Fruit fly (Drosophila melanogaster) whole organism, embryonic: ENCODE data around the gene CG15517.
A peak's percentile ranks its signal among the peaks of the same experiment; 100 is the strongest.

Source experiments
- Ada2b ChIP-seq: fragments of 200-800 bp; sonication (Bioruptor generic); IDR thresholded peaks from 2 replicates; pipeline ENCODE4 v1.3.6; 2022; ENCODE audit warnings: missing biosample characterization, missing genetic modification characterization
- Atf-2 ChIP-seq: fragments of 200-800 bp; sonication (Bioruptor generic); optimal IDR thresholded peaks from 2 replicates; lab custom pipeline; 2016; ENCODE audit warnings: missing biosample characterization, missing genetic modification characterization
- B-H2 ChIP-seq: fragments of 200-800 bp; sonication (Bioruptor generic); optimal IDR thresholded peaks from 2 replicates; lab custom pipeline; 2018; ENCODE audit warnings: missing biosample characterization, mild to moderate bottlenecking, missing genetic modification characterization
- CG11696 ChIP-seq: fragments of 200-800 bp; sonication (Bioruptor generic); IDR thresholded peaks from 2 replicates; pipeline ENCODE4 v1.3.6; 2022; ENCODE audit warnings: missing biosample characterization, missing genetic modification characterization
- CG12104 ChIP-seq: fragments of 200-800 bp; sonication (Bioruptor generic); optimal IDR thresholded peaks from 3 replicates; lab custom pipeline; 2016; ENCODE audit warnings: missing biosample characterization, missing genetic modification characterization
- CG12659 ChIP-seq: fragments of 200-800 bp; sonication (Bioruptor generic); optimal IDR thresholded peaks from 3 replicates; lab custom pipeline; 2017; ENCODE audit warnings: mild to moderate bottlenecking, missing biosample characterization, missing genetic modification reagents, missing genetic modification characterization
- CG13424 ChIP-seq: fragments of 200-800 bp; sonication (Bioruptor generic); optimal IDR thresholded peaks from 2 replicates; lab custom pipeline; 2019; ENCODE audit warnings: missing biosample characterization, mild to moderate bottlenecking, missing genetic modification characterization, moderate library complexity
- CG13894 ChIP-seq: fragments of 200-800 bp; sonication (Bioruptor generic); optimal IDR thresholded peaks from 3 replicates; lab custom pipeline; 2018; ENCODE audit warnings: missing biosample characterization, mild to moderate bottlenecking, missing genetic modification characterization, moderate library complexity
- CG14860 ChIP-seq: fragments of 200-800 bp; sonication (Bioruptor generic); IDR thresholded peaks from 3 replicates; pipeline ENCODE4 v1.3.6; 2022; ENCODE audit warnings: missing biosample characterization, missing genetic modification characterization; ENCODE audit not compliant: partially characterized antibody
- CG17186 ChIP-seq: fragments of 200-800 bp; sonication (Bioruptor generic); optimal IDR thresholded peaks from 3 replicates; lab custom pipeline; 2017; ENCODE audit warnings: missing biosample characterization, missing genetic modification reagents, missing genetic modification characterization
- CG17361 ChIP-seq: fragments of 200-800 bp; sonication (Bioruptor generic); IDR thresholded peaks from 3 replicates; pipeline ENCODE4 v1.3.6; 2022; ENCODE audit warnings: missing biosample characterization, missing genetic modification characterization
- CG18476 ChIP-seq: fragments of 200-800 bp; sonication (Bioruptor generic); optimal IDR thresholded peaks from 2 replicates; lab custom pipeline; 2016; ENCODE audit warnings: missing biosample characterization, mild to moderate bottlenecking, missing genetic modification characterization
- CG18599 ChIP-seq: fragments of 200-800 bp; sonication (Bioruptor generic); optimal IDR thresholded peaks from 3 replicates; lab custom pipeline; 2017; ENCODE audit warnings: missing biosample characterization, missing genetic modification characterization, mild to moderate bottlenecking, moderate library complexity, missing genetic modification reagents
- CG32767 ChIP-seq: fragments of 200-800 bp; sonication (Bioruptor generic); IDR thresholded peaks from 2 replicates; pipeline ENCODE4 v1.3.6; 2022; ENCODE audit warnings: missing biosample characterization, missing genetic modification characterization
- CG3838 ChIP-seq: fragments of 200-800 bp; sonication (Bioruptor generic); optimal IDR thresholded peaks from 3 replicates; lab custom pipeline; 2016; ENCODE audit warnings: missing biosample characterization, missing genetic modification characterization
- CG3995 ChIP-seq: fragments of 200-800 bp; sonication (Bioruptor generic); optimal IDR thresholded peaks from 3 replicates; lab custom pipeline; 2016; ENCODE audit warnings: missing biosample characterization, missing genetic modification characterization
- CG4424 ChIP-seq: fragments of 200-800 bp; sonication (Bioruptor generic); optimal IDR thresholded peaks from 3 replicates; lab custom pipeline; 2016; ENCODE audit warnings: missing biosample characterization, missing genetic modification characterization
- CG4707 ChIP-seq: fragments of 200-800 bp; sonication (Bioruptor generic); optimal IDR thresholded peaks from 2 replicates; lab custom pipeline; 2018; ENCODE audit warnings: missing biosample characterization, mild to moderate bottlenecking, missing genetic modification characterization, moderate library complexity
- CG9215 ChIP-seq: fragments of 200-800 bp; sonication (Bioruptor generic); IDR thresholded peaks from 2 replicates; pipeline ENCODE4 v1.3.6; 2022; ENCODE audit warnings: missing biosample characterization, missing genetic modification characterization
- Chrac-16 ChIP-seq: fragments of 200-800 bp; sonication (Bioruptor generic); optimal IDR thresholded peaks from 3 replicates; lab custom pipeline; 2016; ENCODE audit warnings: missing biosample characterization, missing genetic modification characterization
- Ets97D ChIP-seq: fragments of 200-800 bp; sonication (Bioruptor generic); optimal IDR thresholded peaks from 3 replicates; lab custom pipeline; 2016; ENCODE audit warnings: missing biosample characterization, missing genetic modification characterization
- Gug ChIP-seq: fragments of 200-800 bp; sonication (Bioruptor generic); IDR thresholded peaks from 4 replicates; pipeline ENCODE4 v1.3.6; 2022; ENCODE audit warnings: missing biosample characterization, missing genetic modification characterization
- HmgZ ChIP-seq: fragments of 200-800 bp; sonication (Bioruptor generic); optimal IDR thresholded peaks from 2 replicates; lab custom pipeline; 2018; ENCODE audit warnings: missing biosample characterization, mild to moderate bottlenecking, missing genetic modification characterization
- Nf-YB ChIP-seq: fragments of 200-800 bp; sonication (Bioruptor generic); optimal IDR thresholded peaks from 3 replicates; lab custom pipeline; 2019; ENCODE audit warnings: missing biosample characterization, mild to moderate bottlenecking, missing genetic modification characterization, moderate library complexity
- Nf-YC ChIP-seq: fragments of 200-800 bp; optimal IDR thresholded peaks from 3 replicates; lab custom pipeline; 2019; ENCODE audit warnings: missing biosample characterization, mild to moderate bottlenecking, missing genetic modification characterization, moderate library complexity
- Ptx1 ChIP-seq: fragments of 200-800 bp; sonication (Bioruptor generic); IDR thresholded peaks from 2 replicates; pipeline ENCODE4 v1.3.6; 2022; ENCODE audit warnings: missing biosample characterization, missing genetic modification characterization
- Spps ChIP-seq: fragments of 200-800 bp; sonication (Bioruptor generic); optimal IDR thresholded peaks from 2 replicates; lab custom pipeline; 2018; ENCODE audit warnings: missing biosample characterization, mild to moderate bottlenecking, missing genetic modification characterization
- YL-1 ChIP-seq: fragments of 200-800 bp; sonication (Bioruptor generic); optimal IDR thresholded peaks from 3 replicates; lab custom pipeline; 2017; ENCODE audit warnings: missing biosample characterization, mild to moderate bottlenecking, missing genetic modification characterization
- ase ChIP-seq: fragments of 200-800 bp; sonication (Bioruptor generic); IDR thresholded peaks from 3 replicates; pipeline ENCODE4 v1.3.6; 2022; ENCODE audit warnings: missing biosample characterization, missing genetic modification characterization
- chm ChIP-seq: fragments of 200-800 bp; sonication (Bioruptor generic); IDR thresholded peaks from 2 replicates; pipeline ENCODE4 v1.3.6; 2022; ENCODE audit warnings: missing biosample characterization, missing genetic modification characterization
- crc ChIP-seq: fragments of 200-800 bp; sonication (Bioruptor generic); optimal IDR thresholded peaks from 2 replicates; lab custom pipeline; 2016; ENCODE audit warnings: missing biosample characterization, missing genetic modification characterization
- croc ChIP-seq: fragments of 200-800 bp; sonication (Bioruptor generic); conservative IDR thresholded peaks from 3 replicates; pipeline ENCODE4 v1.3.6; 2022; ENCODE audit warnings: missing biosample characterization, missing genetic modification characterization
- crol ChIP-seq: fragments of 200-800 bp; sonication (Bioruptor generic); IDR thresholded peaks from 2 replicates; pipeline ENCODE4 v1.3.6; 2022; ENCODE audit warnings: missing biosample characterization, missing genetic modification characterization
- da ChIP-seq: fragments of 200-800 bp; sonication (Bioruptor generic); optimal IDR thresholded peaks from 2 replicates; lab custom pipeline; 2016; ENCODE audit warnings: missing biosample characterization, missing genetic modification characterization
- eve ChIP-seq, 2 experiments: fragments of >200 bp; optimal IDR thresholded peaks; 2 replicates each; lab custom pipeline; 2017; ENCODE audit warnings: missing biosample characterization in 2 of 2, missing genetic modification characterization in 2 of 2
- fd102C ChIP-seq: fragments of 200-800 bp; sonication (Bioruptor generic); optimal IDR thresholded peaks from 2 replicates; lab custom pipeline; 2018; ENCODE audit warnings: missing biosample characterization, mild to moderate bottlenecking, missing genetic modification characterization, moderate library complexity
- fd64A ChIP-seq: fragments of 200-800 bp; sonication (Bioruptor generic); optimal IDR thresholded peaks from 3 replicates; lab custom pipeline; 2018; ENCODE audit warnings: missing biosample characterization, mild to moderate bottlenecking, missing genetic modification characterization
- fd96Cb ChIP-seq: fragments of 200-800 bp; sonication (Bioruptor generic); optimal IDR thresholded peaks from 2 replicates; lab custom pipeline; 2018; ENCODE audit warnings: missing biosample characterization, mild to moderate bottlenecking, missing genetic modification characterization, moderate library complexity
- grau ChIP-seq: fragments of 200-800 bp; optimal IDR thresholded peaks from 3 replicates; lab custom pipeline; 2019; ENCODE audit warnings: missing biosample characterization, mild to moderate bottlenecking, missing genetic modification characterization, moderate library complexity
- hth ChIP-seq: fragments of >200 bp; optimal IDR thresholded peaks from 2 replicates; lab custom pipeline; 2017; ENCODE audit warnings: inconsistent platforms
- ind ChIP-seq: fragments of 200-800 bp; sonication (Bioruptor generic); optimal IDR thresholded peaks from 3 replicates; lab custom pipeline; 2016; ENCODE audit warnings: missing biosample characterization, missing genetic modification characterization
- pita ChIP-seq: fragments of 200-800 bp; sonication (Bioruptor generic); optimal IDR thresholded peaks from 2 replicates; lab custom pipeline; 2017; ENCODE audit warnings: missing biosample characterization, mild to moderate bottlenecking, missing genetic modification characterization
- pros ChIP-seq: fragments of 200-800 bp; sonication (Bioruptor generic); optimal IDR thresholded peaks from 3 replicates; lab custom pipeline; 2019; ENCODE audit warnings: missing biosample characterization, mild to moderate bottlenecking, missing genetic modification characterization, moderate library complexity
- repo ChIP-seq: fragments of 200-800 bp; sonication (Bioruptor generic); optimal IDR thresholded peaks from 2 replicates; lab custom pipeline; 2016; ENCODE audit warnings: missing biosample characterization, missing genetic modification characterization
- so ChIP-seq: fragments of 200-800 bp; sonication (Bioruptor generic); IDR thresholded peaks from 3 replicates; pipeline ENCODE4 v1.3.6; 2022; ENCODE audit warnings: missing biosample characterization, missing genetic modification characterization
- sr ChIP-seq: fragments of 200-800 bp; sonication (Bioruptor generic); IDR thresholded peaks from 3 replicates; pipeline ENCODE4 v1.3.6; 2022; ENCODE audit warnings: missing biosample characterization, missing genetic modification characterization
- tna ChIP-seq: fragments of 200-800 bp; sonication (Bioruptor generic); IDR thresholded peaks from 2 replicates; pipeline ENCODE4 v1.3.6; 2022; ENCODE audit warnings: missing biosample characterization, missing genetic modification characterization; ENCODE audit not compliant: partially characterized antibody
- toy ChIP-seq: fragments of 200-800 bp; sonication (Bioruptor generic); IDR thresholded peaks from 2 replicates; pipeline ENCODE4 v1.3.6; 2022; ENCODE audit warnings: missing biosample characterization, missing genetic modification characterization
- tx ChIP-seq: fragments of 200-800 bp; sonication (Bioruptor generic); optimal IDR thresholded peaks from 2 replicates; lab custom pipeline; 2016; ENCODE audit warnings: missing biosample characterization, missing genetic modification characterization
- wek ChIP-seq: fragments of 200-800 bp; sonication (Bioruptor generic); optimal IDR thresholded peaks from 3 replicates; lab custom pipeline; 2018; ENCODE audit warnings: missing biosample characterization, mild to moderate bottlenecking, missing genetic modification characterization, moderate library complexity
- yki ChIP-seq: fragments of >200 bp; optimal IDR thresholded peaks from 3 replicates; lab custom pipeline; 2018

CG15517 gene

DNA sequence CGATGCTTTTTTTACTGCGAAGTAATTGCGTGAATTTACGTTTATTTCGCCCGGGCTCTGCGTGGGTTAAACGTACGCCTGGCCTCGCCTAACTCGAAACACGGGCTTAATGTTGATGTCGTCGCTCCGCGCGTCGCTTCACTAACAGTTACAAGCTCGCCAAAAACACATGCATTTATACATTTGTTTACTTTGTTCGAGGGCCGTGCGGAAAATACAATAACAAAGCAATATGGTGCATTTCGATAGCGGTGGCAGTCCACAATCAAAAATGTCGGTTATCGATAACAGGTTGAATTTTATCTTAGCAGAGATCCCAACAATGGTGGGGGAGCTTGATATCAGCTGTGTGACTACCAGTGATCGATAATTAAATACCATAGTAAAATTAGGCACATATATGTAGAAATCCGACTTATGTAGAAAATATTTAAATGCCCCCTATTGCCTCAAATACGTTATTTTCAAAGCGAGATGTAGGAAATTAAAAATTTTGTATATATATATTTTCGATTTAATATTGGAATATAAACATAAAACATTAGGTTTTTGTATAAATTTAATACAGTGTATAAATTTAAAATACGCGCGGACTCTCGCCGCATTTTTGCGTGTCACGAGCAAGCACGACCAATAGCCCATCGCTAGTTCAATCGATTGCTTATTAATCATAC is 34.8 kb downstream of the CG15517 start, which contains the start of gene Zip99C (continued):
- TF ChIP-seq pita (GFP tag; lab: Kevin White, UChicago): peak; percentile 92
- TF ChIP-seq so (GFP tag; lab: Robert Waterston, UW): no peak
- TF ChIP-seq CG3995: peak; percentile 29
- peak; percentile 23 for TF ChIP-seq CG13424 (tag; lab: Kevin White, UChicago)
- TF ChIP-seq CG32767: no peak
- TF ChIP-seq CG4707: no peak
- no peak for TF ChIP-seq B-H2 (GFP tag; lab: Kevin White, UChicago)
- TF ChIP-seq chm (GFP tag; lab: Robert Waterston, UW): no peak
- TF ChIP-seq toy (GFP tag; lab: Robert Waterston, UW): no peak
- TF ChIP-seq CG18599 (GFP tag; lab: Kevin White, UChicago): peak; percentile 70
- peak; percentile 30 for TF ChIP-seq HmgZ (tag; lab: Kevin White, UChicago)
- TF ChIP-seq tx: no peak
- no peak; the same call in 2 of the 3 replicates for TF ChIP-seq croc
- peak; percentile 70 for TF ChIP-seq CG17186 (GFP tag; lab: Kevin White, UChicago)
- no peak for TF ChIP-seq da (GFP tag; lab: Kevin White, UChicago)
- TF ChIP-seq fd64A (GFP tag; lab: Kevin White, UChicago): no peak
- TF ChIP-seq Nf-YB (GFP tag; lab: Kevin White, UChicago): peak; percentile 23
- peak; percentile 85 for TF ChIP-seq CG14860
- no peak for TF ChIP-seq Atf-2 (GFP tag; lab: Kevin White, UChicago)
- TF ChIP-seq CG4424 (GFP tag; lab: Kevin White, UChicago): peak; percentile 36
- TF ChIP-seq wek (GFP tag; lab: Kevin White, UChicago): no peak
- TF ChIP-seq Chrac-16: peak; percentile 26
- no peak for TF ChIP-seq Spps (tag; lab: Kevin White, UChicago)
- TF ChIP-seq grau (tag; lab: Kevin White, UChicago): peak; percentile 41
- TF ChIP-seq fd102C: no peak
- TF ChIP-seq YL-1: peak; percentile 50
- peak; percentile 56; the same call in 1 of the 3 replicates for TF ChIP-seq CG17361 (GFP tag; lab: Robert Waterston, UW)
- TF ChIP-seq CG3838 (GFP tag; lab: Kevin White, UChicago): peak; percentile 38
- TF ChIP-seq Ada2b (GFP tag; lab: Robert Waterston, UW): peak; percentile 41; the same call in 1 of the 2 replicates
- no peak for TF ChIP-seq CG11696
- peak; percentile 65 for TF ChIP-seq CG12659 (GFP tag; lab: Kevin White, UChicago)
- 0 out of 2 replicates have a peak, but pooled peaks have one; percentile 63 for TF ChIP-seq tna (GFP tag; lab: Robert Waterston, UW)
- no peak for TF ChIP-seq repo
- TF ChIP-seq crc (GFP tag; lab: Kevin White, UChicago): no peak
- TF ChIP-seq yki (lab: Kevin White, UChicago): no peak
- peak; percentile 72 for TF ChIP-seq Ets97D (GFP tag; lab: Kevin White, UChicago)
- no peak for TF ChIP-seq hth
- TF ChIP-seq ind (GFP tag; lab: Kevin White, UChicago): peak; percentile 46
- TF ChIP-seq CG9215 (GFP tag; lab: Robert Waterston, UW): no peak
- TF ChIP-seq crol (GFP tag; lab: Robert Waterston, UW): no peak
- 0 out of 3 replicates have a peak, but pooled peaks have one; percentile 16 for TF ChIP-seq sr (GFP tag; lab: Robert Waterston, UW)
- peak; percentile 75 for TF ChIP-seq Gug
- TF ChIP-seq pros: no peak
- peak; percentile 45 for TF ChIP-seq CG12104 (GFP tag; lab: Kevin White, UChicago)
- TF ChIP-seq Nf-YC (tag; lab: Kevin White, UChicago): peak; percentile 62
- no peak for TF ChIP-seq CG18476 (GFP tag; lab: Kevin White, UChicago)
- no peak for TF ChIP-seq eve (GFP tag; optimal IDR thresholded peaks at IDR 0.05; lab: Kevin White, UChicago)
- no peak for TF ChIP-seq fd96Cb
- 0 out of 2 replicates have a peak, but pooled peaks have one; percentile 34 for TF ChIP-seq Ptx1 (GFP tag; lab: Robert Waterston, UW)
- TF ChIP-seq ase (GFP tag; lab: Robert Waterston, UW): no peak
- TF ChIP-seq CG13894 (tag; lab: Kevin White, UChicago): peak; percentile 17
